Fruit fly (Drosophila melanogaster) Kc167 (cell line): ENCODE measurements around the gene drd.

Experiments used
- Myc ChIP-seq: fragments of >200 bp; optimal IDR thresholded peaks from 2 replicates; lab custom pipeline; 2017; ENCODE audit warnings: missing external identifiers
- Sin3A ChIP-seq: fragments of >200 bp; optimal IDR thresholded peaks from 2 replicates; lab custom pipeline; 2018; ENCODE audit warnings: missing external identifiers
- h ChIP-seq: fragments of >200 bp; optimal IDR thresholded peaks from 3 replicates; lab custom pipeline; 2018; ENCODE audit warnings: missing external identifiers
- psq ChIP-seq: fragments of >200 bp; optimal IDR thresholded peaks from 2 replicates; lab custom pipeline; 2017; ENCODE audit warnings: missing external identifiers
- ttk ChIP-seq: sonication (Bioruptor generic); optimal IDR thresholded peaks from 2 replicates; lab custom pipeline; 2017; ENCODE audit warnings: missing external identifiers

dm6 chrX:15076606-15077005 is 48.9 kb upstream of the drd start:
- no peak for TF ChIP-seq psq (lab: Kevin White, UChicago)
- no peak for TF ChIP-seq Myc (lab: Kevin White, UChicago)
- TF ChIP-seq ttk (lab: Kevin White, UChicago) = no peak
- TF ChIP-seq Sin3A (lab: Kevin White, UChicago) = no peak
- TF ChIP-seq h (lab: Kevin White, UChicago) = no peak
